Fruit fly (Drosophila melanogaster) Kc167 (cell line): ENCODE data around the gene SLIRP2.

Experiments
- Sin3A ChIP-seq: fragments of >200 bp; optimal IDR thresholded peaks from 2 replicates; lab custom pipeline; 2018; ENCODE audit warnings: missing external identifiers
- h ChIP-seq: fragments of >200 bp; optimal IDR thresholded peaks from 3 replicates; lab custom pipeline; 2018; ENCODE audit warnings: missing external identifiers
- psq ChIP-seq: fragments of >200 bp; optimal IDR thresholded peaks from 2 replicates; lab custom pipeline; 2017; ENCODE audit warnings: missing external identifiers

- TF ChIP-seq psq (lab: Kevin White, UChicago): no peak
- TF ChIP-seq Sin3A (lab: Kevin White, UChicago): no peak
- TF ChIP-seq h (lab: Kevin White, UChicago): no peak
These were observed 13.9 kb downstream of the SLIRP2 start for dm6 chr3R:8664699-8665340.
